Fruit fly (Drosophila melanogaster): ENCODE data around the gene fy.

fy gene

dm6 chr2L:8370364-8371326 lies 32.4 kb downstream of the fy start, which contains the start of gene CG17292 (continued):
- TF ChIP-seq Hmr (GFP tag; optimal IDR thresholded peaks at IDR 0.05) (peak; percentile 81), kni (GFP tag; optimal IDR thresholded peaks at IDR 0.05) (peak; percentile 25), CG9817 (tag; optimal IDR thresholded peaks at IDR 0.05) (peak; percentile 17), croc (GFP tag; conservative IDR thresholded peaks at IDR 0.05) (no peak), onecut (GFP tag; IDR thresholded peaks at IDR 0.05) (peak; percentile 54; the same call in 1 of the 2 replicates), CG4820 (GFP tag; optimal IDR thresholded peaks at IDR 0.05) (no peak), CG10209 (GFP tag; optimal IDR thresholded peaks at IDR 0.05) (peak; percentile 37), CG42726 (GFP tag; IDR thresholded peaks at IDR 0.05; ENCODE audit: partially characterized antibody) (peak; percentile 74), CG15011 (GFP tag; optimal IDR thresholded peaks at IDR 0.05) (peak; percentile 12), Mrtf (GFP tag; IDR thresholded peaks at IDR 0.05) (no peak; the same call in 2 of the 3 replicates), CG13424 (tag; optimal IDR thresholded peaks at IDR 0.05) (peak; percentile 61), CG30431 (GFP tag; optimal IDR thresholded peaks at IDR 0.05) (no peak), CG11456 (GFP tag; IDR thresholded peaks at IDR 0.05) (peak; percentile 75; the same call in 2 of the 3 replicates), Dll (GFP tag; IDR thresholded peaks at IDR 0.05; ENCODE audit: partially characterized antibody) (peak; percentile 88), CG1603 (tag; optimal IDR thresholded peaks at IDR 0.05) (peak; percentile 61), chinmo (GFP tag; IDR thresholded peaks at IDR 0.05; ENCODE audit: partially characterized antibody) (peak; percentile 93), CG2116 (GFP tag; optimal IDR thresholded peaks at IDR 0.05) (peak; percentile 58), HLHmδ (GFP tag; optimal IDR thresholded peaks at IDR 0.05) (no peak), CG7556 (GFP tag; optimal IDR thresholded peaks at IDR 0.05) (no peak), zfh1 (GFP tag; IDR thresholded peaks at IDR 0.05) (peak; percentile 49; the same call in 1 of the 3 replicates), CG4404 (GFP tag; IDR thresholded peaks at IDR 0.05) (no peak), crol (GFP tag; IDR thresholded peaks at IDR 0.05) (no peak; the same call in 1 of the 2 replicates), Blimp-1 (GFP tag; optimal IDR thresholded peaks at IDR 0.05) (peak; percentile 32), nau (GFP tag; optimal IDR thresholded peaks at IDR 0.05) (peak; percentile 76), CG1647 (GFP tag; optimal IDR thresholded peaks at IDR 0.05) (peak; percentile 28), CG3407 (GFP tag; optimal IDR thresholded peaks at IDR 0.05) (peak; percentile 51), grau (tag; optimal IDR thresholded peaks at IDR 0.05) (peak; percentile 39), Bteb2 (GFP tag; optimal IDR thresholded peaks at IDR 0.05) (no peak), Dek (tag; optimal IDR thresholded peaks at IDR 0.05) (peak; percentile 66), knrl (GFP tag; IDR thresholded peaks at IDR 0.05; ENCODE audit: partially characterized antibody) (peak; percentile 91), pho (GFP tag; optimal IDR thresholded peaks at IDR 0.05) (peak; percentile 37), stc (GFP tag; IDR thresholded peaks at IDR 0.05) (0 out of 2 replicates have a peak, but pooled peaks have one; percentile 40), cas (GFP tag; IDR thresholded peaks at IDR 0.05) (peak; percentile 40; the same call in 1 of the 2 replicates), CG11504 (tag; optimal IDR thresholded peaks at IDR 0.05) (peak; percentile 25), CG4854 (GFP tag; optimal IDR thresholded peaks at IDR 0.05) (peak; percentile 37), Vsx1 (GFP tag; optimal IDR thresholded peaks at IDR 0.05) (peak; percentile 62), Hr3 (GFP tag; optimal IDR thresholded peaks at IDR 0.05) (no peak), CG33557 (GFP tag; optimal IDR thresholded peaks at IDR 0.05) (peak; percentile 24), Optix (GFP tag; IDR thresholded peaks at IDR 0.05) (peak; percentile 62; the same call in 2 of the 3 replicates), CG18764 (GFP tag; optimal IDR thresholded peaks at IDR 0.05) (peak; percentile 76), CG2129 (GFP tag; IDR thresholded peaks at IDR 0.05; ENCODE audit: partially characterized antibody) (peak; percentile 31; the same call in 1 of the 2 replicates), row (GFP tag; IDR thresholded peaks at IDR 0.05) (peak; percentile 60), CG5180 (GFP tag; optimal IDR thresholded peaks at IDR 0.05) (peak; percentile 39), ham (GFP tag; IDR thresholded peaks at IDR 0.05) (0 out of 2 replicates have a peak, but pooled peaks have one; percentile 9), CG2199 (GFP tag; IDR thresholded peaks at IDR 0.05) (no peak), odd (GFP tag; optimal IDR thresholded peaks at IDR 0.05) (peak; percentile 22)
